Worm (Caenorhabditis elegans) whole organism, L3 larva: ENCODE data around the gene nra-4.

Source experiments
- ceh-28 ChIP-seq: fragments of 150-350 bp; optimal IDR thresholded peaks from 2 replicates; lab custom pipeline; 2014; ENCODE audit warnings: missing biosample characterization, missing genetic modification reagents, missing genetic modification characterization
- snpc-4 ChIP-seq: fragments of 150-350 bp; optimal IDR thresholded peaks from 2 replicates; lab custom pipeline; 2014; ENCODE audit warnings: missing biosample characterization, missing genetic modification characterization

The nra-4 gene

DNA sequence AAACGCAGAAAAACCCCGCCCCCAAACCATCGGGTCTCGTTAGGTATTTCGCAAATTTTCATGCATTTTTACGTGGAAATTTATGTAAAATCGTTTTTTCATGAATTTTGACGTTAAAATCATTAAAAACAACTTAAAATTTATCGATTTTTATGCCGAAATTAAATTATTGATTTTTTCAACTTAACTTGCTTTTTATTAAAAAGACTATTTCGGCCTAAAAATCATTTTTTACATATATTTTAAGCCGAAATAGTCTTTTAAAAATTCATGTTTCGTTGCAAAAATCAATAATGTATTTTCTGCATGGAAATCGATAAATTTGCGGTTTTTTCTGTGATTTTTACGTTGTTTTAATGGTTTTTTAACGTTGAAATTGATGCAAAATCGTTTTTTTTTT, 52.7 kb downstream of the nra-4 start:
- TF ChIP-seq ceh-28 (peak; percentile 64), snpc-4 (tag; lab: Kevin White, UChicago) (no peak)
